Worm (Caenorhabditis elegans) whole organism, late embryonic: Measurements from ENCODE around the gene F32F2.4.

Source experiments
- C08G9.2 ChIP-seq: sonication (generic microtip); optimal IDR thresholded peaks from 2 replicates; lab custom pipeline; 2016; ENCODE audit warnings: mild to moderate bottlenecking, missing genetic modification characterization, moderate library complexity, missing compliant biosample characterization
- eyg-1 ChIP-seq: sonication (generic microtip); optimal IDR thresholded peaks from 2 replicates; lab custom pipeline; 2016; ENCODE audit warnings: missing genotype, missing genetic modification characterization, missing compliant biosample characterization
- fkh-10 ChIP-seq: fragments of 150-350 bp; optimal IDR thresholded peaks from 2 replicates; lab custom pipeline; 2014; ENCODE audit warnings: missing biosample characterization, missing genetic modification reagents, missing genetic modification characterization
- hlh-13 ChIP-seq: fragments of 200-800 bp; sonication (Bioruptor generic); optimal IDR thresholded peaks from 2 replicates; lab custom pipeline; 2018; ENCODE audit warnings: mild to moderate bottlenecking, missing genetic modification characterization, missing compliant biosample characterization
- nhr-11 ChIP-seq: fragments of 150-350 bp; optimal IDR thresholded peaks from 2 replicates; lab custom pipeline; 2014; ENCODE audit warnings: missing biosample characterization, missing genetic modification characterization
- odd-2 ChIP-seq: sonication (generic microtip); optimal IDR thresholded peaks from 2 replicates; lab custom pipeline; 2017; ENCODE audit warnings: antibody characterized with exemption, mild to moderate bottlenecking, missing genetic modification characterization, missing compliant biosample characterization
- pag-3 ChIP-seq: sonication (generic microtip); optimal IDR thresholded peaks from 2 replicates; lab custom pipeline; 2016; ENCODE audit warnings: missing compliant biosample characterization, missing genetic modification characterization, borderline replicate concordance
- pha-4 ChIP-seq: fragments of 150-350 bp; optimal IDR thresholded peaks from 2 replicates; lab custom pipeline; 2018; ENCODE audit warnings: missing biosample characterization, missing genetic modification reagents, missing genetic modification characterization
- pqm-1 ChIP-seq: sonication (generic microtip); optimal IDR thresholded peaks from 2 replicates; lab custom pipeline; 2016; ENCODE audit warnings: missing genetic modification characterization, missing compliant biosample characterization
- tbx-2 ChIP-seq: sonication (generic microtip); optimal IDR thresholded peaks from 2 replicates; lab custom pipeline; 2016; ENCODE audit warnings: missing genetic modification characterization, missing compliant biosample characterization
- unc-86 ChIP-seq: sonication (generic microtip); optimal IDR thresholded peaks from 2 replicates; lab custom pipeline; 2016; ENCODE audit warnings: missing genetic modification characterization, missing compliant biosample characterization
- zip-5 ChIP-seq: sonication (generic microtip); optimal IDR thresholded peaks from 2 replicates; lab custom pipeline; 2016; ENCODE audit warnings: missing genetic modification characterization, missing compliant biosample characterization
- ztf-16 ChIP-seq: sonication (generic microtip); optimal IDR thresholded peaks from 2 replicates; lab custom pipeline; 2017; ENCODE audit warnings: missing genetic modification characterization, missing compliant biosample characterization

DNA sequence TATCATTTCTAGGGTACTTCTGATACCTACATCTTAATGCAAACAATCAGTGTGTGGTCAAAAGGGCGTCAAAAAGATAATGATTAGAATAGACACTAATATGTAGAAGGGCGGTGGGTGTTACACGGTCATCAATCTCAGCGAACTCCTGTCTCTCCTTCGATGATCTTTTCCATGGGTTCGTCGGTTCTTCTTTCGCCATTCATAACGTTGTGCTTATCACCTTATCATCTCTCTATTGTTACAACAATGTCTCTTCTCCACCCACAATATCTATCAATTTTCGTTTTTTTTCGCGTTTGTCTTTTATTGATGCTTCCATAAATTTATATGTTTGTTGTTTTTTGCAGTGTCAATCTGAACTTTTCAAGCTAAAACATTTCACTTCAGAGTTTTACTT lies 25.4 kb downstream of the F32F2.4 start, which contains the start of gene ceh-79:
- no peak for TF ChIP-seq tbx-2 (tag; lab: Kevin White, UChicago)
- no peak for TF ChIP-seq nhr-11 (tag; lab: Kevin White, UChicago)
- no peak for TF ChIP-seq pha-4
- TF ChIP-seq C08G9.2 (tag; lab: Kevin White, UChicago), result no peak
- TF ChIP-seq pag-3, result no peak
- no peak for TF ChIP-seq zip-5 (tag; lab: Kevin White, UChicago)
- no peak for TF ChIP-seq eyg-1 (tag; lab: Kevin White, UChicago)
- no peak for TF ChIP-seq fkh-10 (GFP tag; lab: Kevin White, UChicago)
- TF ChIP-seq hlh-13, result no peak
- TF ChIP-seq odd-2 (tag; lab: Kevin White, UChicago), result no peak
- TF ChIP-seq unc-86 (tag; lab: Kevin White, UChicago), result no peak
- no peak for TF ChIP-seq ztf-16 (tag; lab: Kevin White, UChicago)
- no peak for TF ChIP-seq pqm-1 (tag; lab: Kevin White, UChicago)
